Worm (Caenorhabditis elegans) whole organism, L4 larva: Measurements from ENCODE around the gene oma-2.

Source experiments
- F37D6.2 ChIP-seq: sonication (generic microtip); optimal IDR thresholded peaks from 2 replicates; lab custom pipeline; 2016; ENCODE audit warnings: mild to moderate bottlenecking, missing genetic modification characterization, missing compliant biosample characterization
- F44E2.7 ChIP-seq: fragments of 200-800 bp; sonication (Bioruptor generic); IDR thresholded peaks from 2 replicates; pipeline ENCODE4 v2.1.2; 2022; ENCODE audit warnings: missing genetic modification characterization, missing compliant biosample characterization
- R02D3.7 ChIP-seq: fragments of 150-350 bp; sonication (generic microtip); optimal IDR thresholded peaks from 3 replicates; lab custom pipeline; 2014; ENCODE audit warnings: missing biosample characterization, missing genetic modification characterization
- Y75B8A.6 ChIP-seq: fragments of 200-800 bp; sonication (Bioruptor generic); IDR thresholded peaks from 2 replicates; pipeline ENCODE4 v1.3.6; 2022; ENCODE audit warnings: missing genetic modification reagents, missing genetic modification characterization, missing compliant biosample characterization
- ZK337.2 ChIP-seq: fragments of 200-800 bp; sonication (Bioruptor generic); IDR thresholded peaks from 2 replicates; pipeline ENCODE4 v1.3.6; 2022; ENCODE audit warnings: missing genetic modification reagents, missing genetic modification characterization, missing compliant biosample characterization
- aha-1 ChIP-seq: fragments of 150-350 bp; peaks from one replicate; lab custom pipeline; 2014; ENCODE audit warnings: missing biosample characterization, missing genetic modification characterization
- aly-2 ChIP-seq: sonication (generic microtip); optimal IDR thresholded peaks from 2 replicates; lab custom pipeline; 2018; ENCODE audit warnings: missing biosample characterization, missing genetic modification characterization
- ama-1 ChIP-seq: fragments of 150-350 bp; optimal IDR thresholded peaks from 2 replicates; lab custom pipeline; 2014; ENCODE audit warnings: inconsistent platforms, mixed read lengths
- attf-4 ChIP-seq: sonication (generic microtip); optimal IDR thresholded peaks from 3 replicates; lab custom pipeline; 2017; ENCODE audit warnings: missing biosample characterization, missing genetic modification characterization
- ceh-28 ChIP-seq: fragments of 150-350 bp; optimal IDR thresholded peaks from 2 replicates; lab custom pipeline; 2014; ENCODE audit warnings: missing biosample characterization, missing genetic modification reagents, missing genetic modification characterization
- ceh-32 ChIP-seq: sonication (generic microtip); optimal IDR thresholded peaks from 2 replicates; lab custom pipeline; 2016; ENCODE audit warnings: mild to moderate bottlenecking, missing genetic modification characterization, missing compliant biosample characterization; ENCODE audit not compliant: poor library complexity
- ceh-44 ChIP-seq: fragments of 200-800 bp; sonication (Bioruptor generic); IDR thresholded peaks from 2 replicates; pipeline ENCODE4 v1.3.6; 2022; ENCODE audit warnings: missing genetic modification reagents, missing genetic modification characterization, missing compliant biosample characterization
- ces-1 ChIP-seq: fragments of 150-350 bp; sonication (generic microtip); optimal IDR thresholded peaks from 4 replicates; lab custom pipeline; 2014; ENCODE audit warnings: missing biosample characterization, missing genetic modification reagents, missing genetic modification characterization
- cey-2 ChIP-seq: sonication (generic microtip); optimal IDR thresholded peaks from 3 replicates; lab custom pipeline; 2017; ENCODE audit warnings: missing genetic modification characterization, mild to moderate bottlenecking, missing compliant biosample characterization, antibody characterized with exemption, borderline replicate concordance; ENCODE audit not compliant: insufficient read depth
- ctbp-1 ChIP-seq: fragments of 200-800 bp; sonication (Bioruptor generic); IDR thresholded peaks from 2 replicates; pipeline ENCODE4 v1.3.6; 2022; ENCODE audit warnings: missing genetic modification reagents, missing genetic modification characterization, missing compliant biosample characterization
- dmd-6 ChIP-seq: fragments of 200-800 bp; sonication (Bioruptor generic); IDR thresholded peaks from 2 replicates; pipeline ENCODE4 v1.3.6; 2022; ENCODE audit warnings: missing genetic modification reagents, missing genetic modification characterization, missing compliant biosample characterization
- dmd-9 ChIP-seq: fragments of 200-800 bp; sonication (Bioruptor generic); IDR thresholded peaks from 2 replicates; pipeline ENCODE4 v1.3.6; 2022; ENCODE audit warnings: missing genetic modification reagents, missing genetic modification characterization, missing compliant biosample characterization
- dpl-1 ChIP-seq: fragments of 150-350 bp; optimal IDR thresholded peaks from 2 replicates; lab custom pipeline; 2014; ENCODE audit warnings: missing biosample characterization, missing genetic modification reagents, missing genetic modification characterization
- egl-27 ChIP-seq: sonication (generic microtip); optimal IDR thresholded peaks from 3 replicates; lab custom pipeline; 2017; ENCODE audit warnings: missing biosample characterization, missing genetic modification reagents, missing genetic modification characterization
- fkh-10 ChIP-seq: fragments of 150-350 bp; optimal IDR thresholded peaks from 2 replicates; lab custom pipeline; 2014; ENCODE audit warnings: missing biosample characterization, missing genetic modification reagents, missing genetic modification characterization
- fos-1 ChIP-seq: fragments of 150-350 bp; optimal IDR thresholded peaks from 2 replicates; lab custom pipeline; 2014; ENCODE audit warnings: missing biosample characterization, missing genetic modification characterization
- hlh-11 ChIP-seq: fragments of 200-800 bp; sonication (Bioruptor generic); optimal IDR thresholded peaks from 2 replicates; lab custom pipeline; 2018; ENCODE audit warnings: mild to moderate bottlenecking, missing genetic modification characterization, missing compliant biosample characterization
- hmg-1.1 ChIP-seq: fragments of 200-800 bp; sonication (Bioruptor generic); IDR thresholded peaks from 2 replicates; pipeline ENCODE4 v1.3.6; 2022; ENCODE audit warnings: missing genetic modification reagents, missing genetic modification characterization, missing compliant biosample characterization
- jun-1 ChIP-seq: fragments of 150-350 bp; optimal IDR thresholded peaks from 2 replicates; lab custom pipeline; 2014; ENCODE audit warnings: missing biosample characterization, missing genetic modification reagents, missing genetic modification characterization
- lim-7 ChIP-seq: fragments of 200-800 bp; sonication (Bioruptor generic); IDR thresholded peaks from 2 replicates; pipeline ENCODE4 v1.3.6; 2022; ENCODE audit warnings: missing genetic modification characterization, missing compliant biosample characterization
- lin-1 ChIP-seq: fragments of 200-800 bp; sonication (Bioruptor generic); IDR thresholded peaks from 2 replicates; pipeline ENCODE4 v1.3.6; 2022; ENCODE audit warnings: missing genetic modification reagents, missing genetic modification characterization, missing compliant biosample characterization
- lin-13 ChIP-seq: fragments of 150-350 bp; optimal IDR thresholded peaks from 2 replicates; lab custom pipeline; 2014; ENCODE audit warnings: missing biosample characterization, missing genetic modification reagents, missing genetic modification characterization
- mdt-29 ChIP-seq: fragments of 200-800 bp; sonication (Bioruptor generic); IDR thresholded peaks from 2 replicates; pipeline ENCODE4 v1.3.6; 2022; ENCODE audit warnings: missing genetic modification reagents, missing genetic modification characterization, missing compliant biosample characterization
- mep-1 ChIP-seq: fragments of 150-350 bp; sonication (generic microtip); optimal IDR thresholded peaks from 3 replicates; lab custom pipeline; 2014; ENCODE audit warnings: missing biosample characterization, missing genetic modification characterization
- mxl-3 ChIP-seq: fragments of 200-800 bp; sonication (Bioruptor generic); optimal IDR thresholded peaks from 2 replicates; lab custom pipeline; 2018; ENCODE audit warnings: mild to moderate bottlenecking, missing genetic modification characterization, missing compliant biosample characterization
- nhr-111 ChIP-seq: fragments of 200-800 bp; sonication (Bioruptor generic); optimal IDR thresholded peaks from 2 replicates; lab custom pipeline; 2018; ENCODE audit warnings: mild to moderate bottlenecking, missing genetic modification characterization, missing compliant biosample characterization
- nhr-237 ChIP-seq: sonication (generic microtip); optimal IDR thresholded peaks from 2 replicates; lab custom pipeline; 2017; ENCODE audit warnings: missing biosample characterization, missing genetic modification characterization
- nhr-25 ChIP-seq: sonication (generic microtip); optimal IDR thresholded peaks from 2 replicates; lab custom pipeline; 2017; ENCODE audit warnings: missing genetic modification characterization, mild to moderate bottlenecking, missing compliant biosample characterization, antibody characterized with exemption, moderate library complexity, borderline replicate concordance; ENCODE audit not compliant: insufficient read depth
- nhr-28 ChIP-seq: fragments of 150-350 bp; optimal IDR thresholded peaks from 2 replicates; lab custom pipeline; 2014; ENCODE audit warnings: missing biosample characterization, missing genetic modification characterization
- nhr-41 ChIP-seq: fragments of 200-800 bp; sonication (Bioruptor generic); IDR thresholded peaks from 2 replicates; pipeline ENCODE4 v1.3.6; 2022; ENCODE audit warnings: missing genetic modification reagents, missing genetic modification characterization, missing compliant biosample characterization
- nhr-42 ChIP-seq: fragments of 200-800 bp; sonication (Bioruptor generic); IDR thresholded peaks from 2 replicates; pipeline ENCODE4 v1.3.6; 2022; ENCODE audit warnings: missing genetic modification characterization, missing compliant biosample characterization
- nhr-77 ChIP-seq: fragments of 150-350 bp; optimal IDR thresholded peaks from 2 replicates; lab custom pipeline; 2014; ENCODE audit warnings: missing biosample characterization, missing genetic modification characterization
- sdz-12 ChIP-seq: fragments of 200-800 bp; sonication (Bioruptor generic); optimal IDR thresholded peaks from 2 replicates; lab custom pipeline; 2018; ENCODE audit warnings: mild to moderate bottlenecking, missing genetic modification characterization, missing compliant biosample characterization
- snpc-1.2 ChIP-seq: fragments of 200-800 bp; sonication (Bioruptor generic); IDR thresholded peaks from 2 replicates; pipeline ENCODE4 v1.3.6; 2022; ENCODE audit warnings: missing genetic modification reagents, missing genetic modification characterization, missing compliant biosample characterization
- snpc-4 ChIP-seq: fragments of 150-350 bp; optimal IDR thresholded peaks from 2 replicates; lab custom pipeline; 2014; ENCODE audit warnings: missing biosample characterization, missing genetic modification characterization
- tag-97 ChIP-seq: fragments of 200-800 bp; sonication (Bioruptor generic); IDR thresholded peaks from 2 replicates; pipeline ENCODE4 v1.3.6; 2022; ENCODE audit warnings: missing genetic modification characterization, missing compliant biosample characterization
- unc-62 ChIP-seq, 3 experiments: fragments of 150-350 bp in 1 of 3; sonication (generic microtip); optimal IDR thresholded peaks in 2 of 3; peaks in 1 of 3; 1 replicate in 1 of 3; 2 replicates in 2 of 3; lab custom pipeline; 2014 to 2017; ENCODE audit warnings: missing biosample characterization in 3 of 3, missing genetic modification characterization in 3 of 3, missing genetic modification reagents in 3 of 3, missing genotype in 1 of 3
- zag-1 ChIP-seq: fragments of 150-350 bp; optimal IDR thresholded peaks from 2 replicates; lab custom pipeline; 2014; ENCODE audit warnings: missing biosample characterization, missing genetic modification characterization
- zip-2 ChIP-seq: fragments of 150-350 bp; optimal IDR thresholded peaks from 2 replicates; lab custom pipeline; 2014; ENCODE audit warnings: missing biosample characterization, missing genetic modification characterization
- ztf-11 ChIP-seq: fragments of 150-350 bp; optimal IDR thresholded peaks from 2 replicates; lab custom pipeline; 2014; ENCODE audit warnings: missing biosample characterization, missing genetic modification characterization
- ztf-7 ChIP-seq: fragments of 150-350 bp; optimal IDR thresholded peaks from 2 replicates; lab custom pipeline; 2014; ENCODE audit warnings: missing biosample characterization, missing genetic modification characterization

oma-2 gene

ce11 chrV:8039085-8039525, 9.9 kb downstream of the oma-2 start (continued):
- TF ChIP-seq mep-1 (tag; lab: Kevin White, UChicago), result peak; percentile 79
- peak; percentile 15 for TF ChIP-seq hlh-11 (tag; lab: Kevin White, UChicago)
- no peak for TF ChIP-seq mdt-29 (GFP tag; lab: Robert Waterston, UW)
- TF ChIP-seq snpc-1.2 (GFP tag; lab: Robert Waterston, UW), result no peak
- TF ChIP-seq cey-2, result no peak

ce11 chrV:8039606-8040005, 10.4 kb downstream of the oma-2 start:
- TF ChIP-seq aly-2 (tag; lab: Kevin White, UChicago), result no peak
- TF ChIP-seq ama-1 (lab: Kevin White, UChicago), result peak; percentile 70
- TF ChIP-seq, all 104 proteins: peak for 1

ce11 chrV:8040247-8041084, 11.2 kb downstream of the oma-2 start:
- TF ChIP-seq hmg-1.1 (GFP tag; lab: Robert Waterston, UW) (no peak), ctbp-1 (GFP tag; lab: Robert Waterston, UW) (no peak), mxl-3 (GFP tag; lab: Kevin White, UChicago) (peak; percentile 17), nhr-28 (peak; percentile 43), zip-2 (tag; lab: Kevin White, UChicago) (no peak), nhr-237 (tag; lab: Kevin White, UChicago) (no peak), ceh-32 (tag; lab: Kevin White, UChicago) (no peak), snpc-1.2 (GFP tag; lab: Robert Waterston, UW) (no peak), aha-1 (tag; lab: Kevin White, UChicago) (peak; percentile 48), nhr-77 (tag; lab: Kevin White, UChicago) (no peak), jun-1 (peak; percentile 8), F37D6.2 (tag; lab: Kevin White, UChicago) (no peak), egl-27 (no peak), lim-7 (no peak), ceh-44 (no peak), dmd-6 (GFP tag; lab: Robert Waterston, UW) (0 out of 2 replicates have a peak, but pooled peaks have one; percentile 13), mdt-29 (GFP tag; lab: Robert Waterston, UW) (peak; percentile 73; the same call in 1 of the 2 replicates), lin-13 (no peak), snpc-4 (no peak), tag-97 (GFP tag; lab: Robert Waterston, UW) (no peak), ces-1 (no peak), nhr-41 (GFP tag; lab: Robert Waterston, UW) (no peak), unc-62 (GFP tag; optimal IDR thresholded peaks at IDR 0.05 in 1 of 2; lab: Kevin White, UChicago) (no peak), unc-62 (tag; optimal IDR thresholded peaks at IDR 0.05; lab: Kevin White, UChicago) (no peak), zag-1 (no peak), Y75B8A.6 (GFP tag; lab: Robert Waterston, UW) (no peak), ztf-7 (no peak), ztf-11 (no peak), attf-4 (tag; lab: Kevin White, UChicago) (no peak), ceh-28 (tag; lab: Kevin White, UChicago) (no peak), dmd-9 (GFP tag; lab: Robert Waterston, UW) (no peak), nhr-42 (GFP tag; lab: Robert Waterston, UW) (no peak), dpl-1 (GFP tag; lab: Kevin White, UChicago) (peak; percentile 8), sdz-12 (GFP tag; lab: Kevin White, UChicago) (no peak), ZK337.2 (GFP tag; lab: Robert Waterston, UW) (no peak), F44E2.7 (no peak), fkh-10 (no peak), ama-1 (lab: Kevin White, UChicago) (peak; percentile 88), fos-1 (tag; lab: Kevin White, UChicago) (no peak), R02D3.7 (no peak), nhr-111 (GFP tag; lab: Kevin White, UChicago) (no peak), lin-1 (GFP tag; lab: Robert Waterston, UW) (no peak), nhr-25 (tag; lab: Kevin White, UChicago) (no peak)
